Fruit fly (Drosophila melanogaster): ENCODE results near the gene CG13116.

CG13116 gene

dm6 chr2L:9692364-9693348 is 37.1 kb upstream of the CG13116 start (continued):
- TF ChIP-seq ab (GFP tag; optimal IDR thresholded peaks at IDR 0.05) (no peak), odd (GFP tag; optimal IDR thresholded peaks at IDR 0.05) (no peak), z (GFP tag; IDR thresholded peaks at IDR 0.05) (no peak), bcd (GFP tag; optimal IDR thresholded peaks at IDR 0.05) (peak; percentile 34), CG17568 (GFP tag; optimal IDR thresholded peaks at IDR 0.05) (peak; percentile 7), grn (GFP tag; optimal IDR thresholded peaks at IDR 0.05) (no peak), Atf6 (GFP tag; IDR thresholded peaks at IDR 0.05) (peak; percentile 91), D19B (GFP tag; optimal IDR thresholded peaks at IDR 0.05) (peak; percentile 35), CG9727 (GFP tag; optimal IDR thresholded peaks at IDR 0.05) (peak; percentile 67), CG32772 (GFP tag; IDR thresholded peaks at IDR 0.05) (peak; percentile 59), ken (GFP tag; IDR thresholded peaks at IDR 0.05) (peak; percentile 51; the same call in 1 of the 3 replicates), Meics (GFP tag; optimal IDR thresholded peaks at IDR 0.05) (peak; percentile 79), Lhr (GFP tag; optimal IDR thresholded peaks at IDR 0.05) (no peak), tna (GFP tag; IDR thresholded peaks at IDR 0.05; ENCODE audit: partially characterized antibody) (no peak), CG6175 (GFP tag; IDR thresholded peaks at IDR 0.05) (peak; percentile 8; the same call in 2 of the 3 replicates), Sry-β (GFP tag; optimal IDR thresholded peaks at IDR 0.05) (no peak), eve (GFP tag; optimal IDR thresholded peaks at IDR 0.05) (peak in 1 of 2 experiments; percentile 80), E2f2 (GFP tag; IDR thresholded peaks at IDR 0.05) (peak; percentile 50; the same call in 1 of the 2 replicates), danr (GFP tag; IDR thresholded peaks at IDR 0.05) (peak; percentile 47; the same call in 1 of the 2 replicates), Hmx (GFP tag; optimal IDR thresholded peaks at IDR 0.05) (peak; percentile 28), sob (GFP tag; IDR thresholded peaks at IDR 0.05) (peak; percentile 87), crol (GFP tag; IDR thresholded peaks at IDR 0.05) (0 out of 2 replicates have a peak, but pooled peaks have one; percentile 32), Asciz (GFP tag; optimal IDR thresholded peaks at IDR 0.05) (no peak), fd64A (GFP tag; optimal IDR thresholded peaks at IDR 0.05) (no peak), CG31224 (GFP tag; IDR thresholded peaks at IDR 0.05) (peak; percentile 78), CG18011 (GFP tag; optimal IDR thresholded peaks at IDR 0.05) (peak; percentile 46), emc (GFP tag; optimal IDR thresholded peaks at IDR 0.05) (no peak), knrl (GFP tag; IDR thresholded peaks at IDR 0.05; ENCODE audit: partially characterized antibody) (no peak), tx (GFP tag; optimal IDR thresholded peaks at IDR 0.05) (no peak), NFAT (GFP tag; IDR thresholded peaks at IDR 0.05) (peak; percentile 88), Jarid2 (GFP tag; optimal IDR thresholded peaks at IDR 0.05) (no peak), cad (GFP tag; optimal IDR thresholded peaks at IDR 0.05) (no peak), Sry-δ (GFP tag; optimal IDR thresholded peaks at IDR 0.05) (no peak), HLHmδ (GFP tag; optimal IDR thresholded peaks at IDR 0.05) (no peak), sisA (GFP tag; IDR thresholded peaks at IDR 0.05) (peak; percentile 69; the same call in 1 of the 2 replicates), Med (GFP tag) (peak; percentile 89), sqz (GFP tag; optimal IDR thresholded peaks at IDR 0.05) (no peak), CG2202 (tag; optimal IDR thresholded peaks at IDR 0.05) (no peak), sr (GFP tag; IDR thresholded peaks at IDR 0.05) (no peak), Xbp1 (GFP tag; optimal IDR thresholded peaks at IDR 0.05) (peak; percentile 56), Side (GFP tag; optimal IDR thresholded peaks at IDR 0.05) (no peak), CG9437 (GFP tag; optimal IDR thresholded peaks at IDR 0.05) (peak; percentile 41), CG11247 (GFP tag; IDR thresholded peaks at IDR 0.05) (peak; percentile 68), CG11398 (GFP tag; optimal IDR thresholded peaks at IDR 0.05) (no peak), CG30403 (GFP tag; optimal IDR thresholded peaks at IDR 0.05) (peak; percentile 78), toy (GFP tag; IDR thresholded peaks at IDR 0.05) (0 out of 2 replicates have a peak, but pooled peaks have one; percentile 55), gcm (GFP tag; optimal IDR thresholded peaks at IDR 0.05) (no peak), CG15514 (GFP tag; optimal IDR thresholded peaks at IDR 0.05) (peak; percentile 47), CG11456 (GFP tag; IDR thresholded peaks at IDR 0.05) (peak; percentile 66; the same call in 1 of the 3 replicates)
